Fruit fly (Drosophila melanogaster) whole organism, embryonic: Measurements from ENCODE around the gene bor.

Experiments used
- ATbp ChIP-seq: fragments of 200-800 bp; sonication (Bioruptor generic); optimal IDR thresholded peaks from 2 replicates; lab custom pipeline; 2017; ENCODE audit warnings: missing biosample characterization, mild to moderate bottlenecking, missing genetic modification characterization, missing genetic modification reagents
- Antp ChIP-seq: fragments of 200-800 bp; sonication (Bioruptor generic); optimal IDR thresholded peaks from 3 replicates; lab custom pipeline; 2016; ENCODE audit warnings: missing biosample characterization, missing genetic modification characterization
- Bdp1 ChIP-seq: fragments of 200-800 bp; sonication (Bioruptor generic); optimal IDR thresholded peaks from 3 replicates; lab custom pipeline; 2016; ENCODE audit warnings: missing biosample characterization, missing genetic modification characterization
- BtbVII ChIP-seq: fragments of 200-800 bp; sonication (Bioruptor generic); optimal IDR thresholded peaks from 3 replicates; lab custom pipeline; 2017; ENCODE audit warnings: missing biosample characterization, mild to moderate bottlenecking, missing genetic modification characterization
- CG12659 ChIP-seq: fragments of 200-800 bp; sonication (Bioruptor generic); optimal IDR thresholded peaks from 3 replicates; lab custom pipeline; 2017; ENCODE audit warnings: mild to moderate bottlenecking, missing biosample characterization, missing genetic modification reagents, missing genetic modification characterization
- CG13296 ChIP-seq: fragments of 200-800 bp; sonication (Bioruptor generic); optimal IDR thresholded peaks from 3 replicates; lab custom pipeline; 2018; ENCODE audit warnings: missing biosample characterization, mild to moderate bottlenecking, missing genetic modification characterization
- CG13624 ChIP-seq: fragments of 200-800 bp; sonication (Bioruptor generic); optimal IDR thresholded peaks from 2 replicates; lab custom pipeline; 2016; ENCODE audit warnings: missing biosample characterization, missing genetic modification characterization
- CG13775 ChIP-seq: fragments of 200-800 bp; sonication (Bioruptor generic); optimal IDR thresholded peaks from 3 replicates; lab custom pipeline; 2017; ENCODE audit warnings: missing biosample characterization, mild to moderate bottlenecking, missing genetic modification characterization
- CG14965 ChIP-seq: fragments of 200-800 bp; sonication (Bioruptor generic); optimal IDR thresholded peaks from 2 replicates; lab custom pipeline; 2016; ENCODE audit warnings: missing biosample characterization, missing genetic modification characterization, borderline replicate concordance
- CG15073 ChIP-seq: fragments of 200-800 bp; sonication (Bioruptor generic); optimal IDR thresholded peaks from 2 replicates; lab custom pipeline; 2016; ENCODE audit warnings: missing biosample characterization, missing genetic modification characterization
- CG15479 ChIP-seq: fragments of 200-800 bp; sonication (Bioruptor generic); optimal IDR thresholded peaks from 3 replicates; lab custom pipeline; 2019; ENCODE audit warnings: missing biosample characterization, mild to moderate bottlenecking, missing genetic modification characterization, moderate library complexity
- CG32772 ChIP-seq: fragments of 200-800 bp; sonication (Bioruptor generic); IDR thresholded peaks from 2 replicates; pipeline ENCODE4 v1.3.6; 2022; ENCODE audit warnings: missing biosample characterization, missing genetic modification characterization
- CG33213 ChIP-seq: fragments of 200-800 bp; sonication (Bioruptor generic); optimal IDR thresholded peaks from 3 replicates; lab custom pipeline; 2016; ENCODE audit warnings: missing biosample characterization, missing genetic modification characterization
- CG3407 ChIP-seq: fragments of 200-800 bp; sonication (Bioruptor generic); optimal IDR thresholded peaks from 2 replicates; lab custom pipeline; 2018; ENCODE audit warnings: missing biosample characterization, mild to moderate bottlenecking, missing genetic modification characterization
- CG4424 ChIP-seq: fragments of 200-800 bp; sonication (Bioruptor generic); optimal IDR thresholded peaks from 3 replicates; lab custom pipeline; 2016; ENCODE audit warnings: missing biosample characterization, missing genetic modification characterization
- CG4730 ChIP-seq: fragments of 200-800 bp; sonication (Bioruptor generic); IDR thresholded peaks from 2 replicates; pipeline ENCODE4 v1.3.6; 2022; ENCODE audit warnings: missing biosample characterization, missing genetic modification characterization
- CG5245 ChIP-seq: fragments of 200-800 bp; sonication (Bioruptor generic); optimal IDR thresholded peaks from 3 replicates; lab custom pipeline; 2016; ENCODE audit warnings: missing biosample characterization, missing genetic modification characterization
- CG6683 ChIP-seq: fragments of 200-800 bp; sonication (Bioruptor generic); optimal IDR thresholded peaks from 2 replicates; lab custom pipeline; 2017; ENCODE audit warnings: missing biosample characterization, mild to moderate bottlenecking, missing genetic modification characterization, missing genetic modification reagents
- CG6791 ChIP-seq: fragments of 200-800 bp; sonication (Bioruptor generic); IDR thresholded peaks from 3 replicates; pipeline ENCODE4 v1.3.6; 2022; ENCODE audit warnings: missing biosample characterization, missing genetic modification characterization; ENCODE audit not compliant: partially characterized antibody
- CG7839 ChIP-seq: fragments of 200-800 bp; sonication (Bioruptor generic); optimal IDR thresholded peaks from 3 replicates; lab custom pipeline; 2018; ENCODE audit warnings: missing biosample characterization, mild to moderate bottlenecking, missing genetic modification characterization, moderate library complexity
- CG9215 ChIP-seq: fragments of 200-800 bp; sonication (Bioruptor generic); IDR thresholded peaks from 2 replicates; pipeline ENCODE4 v1.3.6; 2022; ENCODE audit warnings: missing biosample characterization, missing genetic modification characterization
- D19A ChIP-seq: fragments of 200-800 bp; optimal IDR thresholded peaks from 3 replicates; lab custom pipeline; 2019; ENCODE audit warnings: missing biosample characterization, mild to moderate bottlenecking, missing genetic modification characterization, moderate library complexity
- D19B ChIP-seq: fragments of 200-800 bp; sonication (Bioruptor generic); optimal IDR thresholded peaks from 2 replicates; lab custom pipeline; 2017; ENCODE audit warnings: missing biosample characterization, mild to moderate bottlenecking, missing genetic modification characterization
- Elba2 ChIP-seq: fragments of 200-800 bp; sonication (Bioruptor generic); optimal IDR thresholded peaks from 3 replicates; lab custom pipeline; 2016; ENCODE audit warnings: missing biosample characterization, missing genetic modification characterization
- Ets97D ChIP-seq: fragments of 200-800 bp; sonication (Bioruptor generic); optimal IDR thresholded peaks from 3 replicates; lab custom pipeline; 2016; ENCODE audit warnings: missing biosample characterization, missing genetic modification characterization
- Fer3 ChIP-seq: fragments of 200-800 bp; sonication (Bioruptor generic); optimal IDR thresholded peaks from 2 replicates; lab custom pipeline; 2018; ENCODE audit warnings: missing biosample characterization, mild to moderate bottlenecking, missing genetic modification characterization, moderate library complexity
- Gug ChIP-seq: fragments of 200-800 bp; sonication (Bioruptor generic); IDR thresholded peaks from 4 replicates; pipeline ENCODE4 v1.3.6; 2022; ENCODE audit warnings: missing biosample characterization, missing genetic modification characterization
- HHEX ChIP-seq: fragments of 200-800 bp; sonication (Bioruptor generic); optimal IDR thresholded peaks from 3 replicates; lab custom pipeline; 2017; ENCODE audit warnings: missing biosample characterization, mild to moderate bottlenecking, missing genetic modification characterization, missing genetic modification reagents
- HLH54F ChIP-seq: fragments of 200-800 bp; sonication (Bioruptor generic); optimal IDR thresholded peaks from 3 replicates; lab custom pipeline; 2016; ENCODE audit warnings: missing biosample characterization, missing genetic modification characterization
- Hr39 ChIP-seq: fragments of >200 bp; optimal IDR thresholded peaks from 2 replicates; lab custom pipeline; 2017
- amos ChIP-seq: fragments of 200-800 bp; sonication (Bioruptor generic); IDR thresholded peaks from 2 replicates; pipeline ENCODE4 v1.3.6; 2022; ENCODE audit warnings: missing biosample characterization, missing genetic modification characterization; ENCODE audit not compliant: partially characterized antibody
- ase ChIP-seq: fragments of 200-800 bp; sonication (Bioruptor generic); IDR thresholded peaks from 3 replicates; pipeline ENCODE4 v1.3.6; 2022; ENCODE audit warnings: missing biosample characterization, missing genetic modification characterization
- caup ChIP-seq: fragments of 200-800 bp; sonication (Bioruptor generic); optimal IDR thresholded peaks from 3 replicates; lab custom pipeline; 2017; ENCODE audit warnings: missing biosample characterization, mild to moderate bottlenecking, missing genetic modification characterization, moderate library complexity; ENCODE audit not compliant: severe bottlenecking
- ci ChIP-seq: fragments of 200-800 bp; sonication (Bioruptor generic); IDR thresholded peaks from 3 replicates; pipeline ENCODE4 v1.3.6; 2022; ENCODE audit warnings: missing biosample characterization, missing genetic modification characterization
- danr ChIP-seq: fragments of 200-800 bp; sonication (Bioruptor generic); IDR thresholded peaks from 2 replicates; pipeline ENCODE4 v1.3.6; 2022; ENCODE audit warnings: missing biosample characterization, missing genetic modification characterization
- ems ChIP-seq: fragments of 200-800 bp; sonication (Bioruptor generic); optimal IDR thresholded peaks from 3 replicates; lab custom pipeline; 2016; ENCODE audit warnings: missing biosample characterization, missing genetic modification characterization
- fru ChIP-seq: fragments of >200 bp; optimal IDR thresholded peaks from 2 replicates; lab custom pipeline; 2017
- gfzf ChIP-seq: fragments of 200-800 bp; sonication (Bioruptor generic); optimal IDR thresholded peaks from 2 replicates; lab custom pipeline; 2016; ENCODE audit warnings: missing biosample characterization, mild to moderate bottlenecking, missing genetic modification characterization, moderate library complexity
- h ChIP-seq: fragments of >200 bp; optimal IDR thresholded peaks from 2 replicates; lab custom pipeline; 2017
- kni ChIP-seq: fragments of 200-800 bp; sonication (Bioruptor generic); optimal IDR thresholded peaks from 3 replicates; lab custom pipeline; 2017; ENCODE audit warnings: mild to moderate bottlenecking, missing biosample characterization, missing genetic modification reagents, missing genetic modification characterization
- lbe ChIP-seq: fragments of 200-800 bp; sonication (Bioruptor generic); optimal IDR thresholded peaks from 2 replicates; lab custom pipeline; 2016; ENCODE audit warnings: missing biosample characterization, mild to moderate bottlenecking, missing genetic modification characterization
- mirr ChIP-seq: fragments of 200-800 bp; sonication (Bioruptor generic); optimal IDR thresholded peaks from 3 replicates; lab custom pipeline; 2018; ENCODE audit warnings: missing biosample characterization, mild to moderate bottlenecking, missing genetic modification characterization
- nmo ChIP-seq: fragments of 200-800 bp; sonication (Bioruptor generic); optimal IDR thresholded peaks from 2 replicates; lab custom pipeline; 2018; ENCODE audit warnings: missing biosample characterization, mild to moderate bottlenecking, missing genetic modification characterization, moderate library complexity
- odd ChIP-seq: fragments of 200-800 bp; sonication (Bioruptor generic); optimal IDR thresholded peaks from 2 replicates; lab custom pipeline; 2017; ENCODE audit warnings: missing biosample characterization, mild to moderate bottlenecking, missing genetic modification characterization
- pb ChIP-seq: fragments of 200-800 bp; sonication (Bioruptor generic); optimal IDR thresholded peaks from 3 replicates; lab custom pipeline; 2016; ENCODE audit warnings: missing biosample characterization, missing genetic modification characterization
- row ChIP-seq: fragments of 200-800 bp; sonication (Bioruptor generic); IDR thresholded peaks from 3 replicates; pipeline ENCODE4 v1.3.6; 2022; ENCODE audit warnings: missing biosample characterization, missing genetic modification characterization
- sd ChIP-seq: fragments of 200-800 bp; sonication (Bioruptor generic); optimal IDR thresholded peaks from 3 replicates; lab custom pipeline; 2018; ENCODE audit warnings: missing biosample characterization, mild to moderate bottlenecking, missing genetic modification characterization, moderate library complexity
- shn ChIP-seq: fragments of 200-800 bp; sonication (Bioruptor generic); optimal IDR thresholded peaks from 3 replicates; lab custom pipeline; 2016; ENCODE audit warnings: missing biosample characterization, missing genetic modification characterization
- ssp ChIP-seq: fragments of 200-800 bp; sonication (Bioruptor generic); IDR thresholded peaks from 2 replicates; pipeline ENCODE4 v1.3.6; 2022; ENCODE audit warnings: missing biosample characterization, missing genetic modification characterization
- toy ChIP-seq: fragments of 200-800 bp; sonication (Bioruptor generic); IDR thresholded peaks from 2 replicates; pipeline ENCODE4 v1.3.6; 2022; ENCODE audit warnings: missing biosample characterization, missing genetic modification characterization
- tx ChIP-seq: fragments of 200-800 bp; sonication (Bioruptor generic); optimal IDR thresholded peaks from 2 replicates; lab custom pipeline; 2016; ENCODE audit warnings: missing biosample characterization, missing genetic modification characterization

bor gene

DNA sequence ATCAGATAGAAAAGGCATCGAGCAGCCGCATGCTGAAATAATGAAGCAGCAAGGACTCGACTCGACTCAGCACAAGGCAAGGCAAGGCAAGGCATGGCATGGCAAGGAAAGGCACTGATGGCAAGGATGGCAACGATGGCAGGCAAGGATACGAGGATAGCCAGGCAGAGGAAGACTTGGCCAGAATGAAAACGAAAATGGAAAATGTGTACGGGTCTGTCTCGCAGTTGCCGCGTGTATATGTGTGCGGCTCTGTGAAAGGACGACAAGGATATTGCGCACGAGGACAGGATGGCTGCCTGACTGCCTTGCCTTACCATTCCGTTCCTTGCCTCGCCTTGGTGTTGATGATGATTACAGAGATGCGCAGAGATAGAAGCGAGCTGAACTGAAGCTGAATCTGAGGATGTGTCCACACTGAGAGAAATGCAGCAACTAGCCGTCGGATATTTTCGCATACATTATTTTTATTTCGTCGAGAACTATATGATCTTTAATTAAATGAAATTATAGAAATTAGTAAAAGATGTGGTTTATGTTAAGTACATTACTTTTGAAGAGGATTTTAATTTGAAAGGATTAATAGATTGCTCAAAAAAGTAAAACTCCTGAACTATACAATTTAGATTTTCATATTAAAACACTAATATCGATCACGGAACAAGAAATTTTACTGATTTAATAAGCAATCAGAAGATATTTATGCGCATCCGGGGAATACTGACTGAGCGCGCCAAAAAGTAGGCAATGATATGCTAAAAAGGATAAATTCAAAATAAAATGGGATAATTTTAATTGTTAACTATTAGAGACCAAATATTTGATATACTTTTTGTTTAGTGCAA is 49.2 kb downstream of the bor start (continued):
- no peak for TF ChIP-seq CG4424 (GFP tag; lab: Kevin White, UChicago)
- no peak for TF ChIP-seq Elba2 (GFP tag; lab: Kevin White, UChicago)
- TF ChIP-seq nmo: peak; percentile 42
- no peak for TF ChIP-seq pb (GFP tag; lab: Kevin White, UChicago)
- no peak for TF ChIP-seq CG3407 (GFP tag; lab: Kevin White, UChicago)
- peak; percentile 28 for TF ChIP-seq D19A
- no peak for TF ChIP-seq fru (lab: Kevin White, UChicago)
- TF ChIP-seq danr (GFP tag; lab: Robert Waterston, UW): no peak
- TF ChIP-seq sd (tag; lab: Kevin White, UChicago): no peak
- no peak for TF ChIP-seq CG9215
- TF ChIP-seq CG33213 (GFP tag; lab: Kevin White, UChicago): no peak
- peak; percentile 11 for TF ChIP-seq CG12659
- TF ChIP-seq ssp: no peak
- TF ChIP-seq Hr39 (lab: Kevin White, UChicago): no peak
- no peak for TF ChIP-seq amos (GFP tag; lab: Robert Waterston, UW)
- TF ChIP-seq D19B (GFP tag; lab: Kevin White, UChicago): peak; percentile 6
- peak; percentile 14 for TF ChIP-seq CG13775 (GFP tag; lab: Kevin White, UChicago)
- TF ChIP-seq tx (GFP tag; lab: Kevin White, UChicago): no peak
- TF ChIP-seq HHEX (GFP tag; lab: Kevin White, UChicago): no peak
- no peak for TF ChIP-seq CG6791
- no peak for TF ChIP-seq CG14965 (GFP tag; lab: Kevin White, UChicago)
- TF ChIP-seq h (lab: Kevin White, UChicago): no peak
- TF ChIP-seq gfzf (GFP tag; lab: Kevin White, UChicago): no peak
- TF ChIP-seq ci: no peak; the same call in 2 of the 3 replicates
- no peak for TF ChIP-seq CG4730 (GFP tag; lab: Robert Waterston, UW)
- no peak for TF ChIP-seq kni (GFP tag; lab: Kevin White, UChicago)
- no peak for TF ChIP-seq Antp (GFP tag; lab: Kevin White, UChicago)
- no peak for TF ChIP-seq shn (GFP tag; lab: Kevin White, UChicago)
- peak; percentile 32 for TF ChIP-seq odd (GFP tag; lab: Kevin White, UChicago)
- TF ChIP-seq CG15073 (GFP tag; lab: Kevin White, UChicago): no peak
- TF ChIP-seq lbe (GFP tag; lab: Kevin White, UChicago): no peak
- no peak for TF ChIP-seq Bdp1 (GFP tag; lab: Kevin White, UChicago)
- peak; percentile 8 for TF ChIP-seq Fer3 (tag; lab: Kevin White, UChicago)
- no peak for TF ChIP-seq CG13624 (GFP tag; lab: Kevin White, UChicago)
- TF ChIP-seq CG15479 (GFP tag; lab: Kevin White, UChicago): no peak
- no peak for TF ChIP-seq CG6683 (GFP tag; lab: Kevin White, UChicago)
- TF ChIP-seq ATbp (GFP tag; lab: Kevin White, UChicago): no peak
- peak; percentile 16; the same call in 1 of the 3 replicates for TF ChIP-seq row (GFP tag; lab: Robert Waterston, UW)
- TF ChIP-seq BtbVII (GFP tag; lab: Kevin White, UChicago): no peak
- TF ChIP-seq toy: no peak
- TF ChIP-seq mirr (GFP tag; lab: Kevin White, UChicago): no peak
- no peak for TF ChIP-seq HLH54F (GFP tag; lab: Kevin White, UChicago)
- TF ChIP-seq ems (GFP tag; lab: Kevin White, UChicago): no peak
- no peak for TF ChIP-seq ase (GFP tag; lab: Robert Waterston, UW)
- TF ChIP-seq Gug: no peak
- no peak for TF ChIP-seq CG13296
- TF ChIP-seq caup (GFP tag; lab: Kevin White, UChicago): no peak
- TF ChIP-seq CG7839 (tag; lab: Kevin White, UChicago): peak; percentile 49
- TF ChIP-seq CG32772 (GFP tag; lab: Robert Waterston, UW): no peak
- no peak for TF ChIP-seq CG5245 (GFP tag; lab: Kevin White, UChicago)
- no peak for TF ChIP-seq Ets97D (GFP tag; lab: Kevin White, UChicago)
